Worm (Caenorhabditis elegans) whole organism, young adult: ENCODE measurements around the gene Y36E3A.2.
A peak's percentile ranks its signal among the peaks of the same experiment; 100 is the strongest.

Source experiments
- B0261.1 ChIP-seq: sonication (generic microtip); optimal IDR thresholded peaks from 2 replicates; lab custom pipeline; 2016; ENCODE audit warnings: mild to moderate bottlenecking, missing genetic modification characterization, moderate library complexity, missing compliant biosample characterization
- D2030.7 ChIP-seq: fragments of 200-800 bp; sonication (Bioruptor generic); IDR thresholded peaks from 2 replicates; pipeline ENCODE4 v1.3.6; 2022; ENCODE audit warnings: missing genetic modification reagents, missing genetic modification characterization, missing compliant biosample characterization
- F33H1.4 ChIP-seq: fragments of 200-800 bp; sonication (Bioruptor generic); IDR thresholded peaks from 2 replicates; pipeline ENCODE4 v1.3.6; 2022; ENCODE audit warnings: missing genetic modification reagents, missing genetic modification characterization, missing compliant biosample characterization
- F52B5.7 ChIP-seq: sonication (generic microtip); optimal IDR thresholded peaks from 2 replicates; lab custom pipeline; 2016; ENCODE audit warnings: mild to moderate bottlenecking, missing genetic modification characterization, missing compliant biosample characterization
- F57A8.1 ChIP-seq: fragments of 200-800 bp; sonication (Bioruptor generic); optimal IDR thresholded peaks from 2 replicates; lab custom pipeline; 2018; ENCODE audit warnings: mild to moderate bottlenecking, missing genetic modification characterization, moderate library complexity, missing compliant biosample characterization
- F57C9.4 ChIP-seq: sonication (generic microtip); optimal IDR thresholded peaks from 2 replicates; lab custom pipeline; 2017; ENCODE audit warnings: mild to moderate bottlenecking, missing genetic modification characterization, missing compliant biosample characterization
- Y53F4B.3 ChIP-seq: fragments of 200-800 bp; sonication (Bioruptor generic); IDR thresholded peaks from 2 replicates; pipeline ENCODE4 v1.3.6; 2022; ENCODE audit warnings: missing genetic modification reagents, missing genetic modification characterization, missing compliant biosample characterization
- Y56A3A.18 ChIP-seq: fragments of 200-800 bp; sonication (Bioruptor generic); IDR thresholded peaks from 2 replicates; pipeline ENCODE4 v1.3.6; 2022; ENCODE audit warnings: missing genetic modification reagents, missing genetic modification characterization, missing compliant biosample characterization
- ZK185.1 ChIP-seq: sonication (generic microtip); optimal IDR thresholded peaks from 2 replicates; lab custom pipeline; 2016; ENCODE audit warnings: mild to moderate bottlenecking, missing genetic modification characterization, missing compliant biosample characterization; ENCODE audit not compliant: poor library complexity, severe bottlenecking
- akir-1 ChIP-seq: fragments of 200-800 bp; sonication (Bioruptor generic); optimal IDR thresholded peaks from 2 replicates; lab custom pipeline; 2018; ENCODE audit warnings: mild to moderate bottlenecking, missing genetic modification characterization, moderate library complexity, missing compliant biosample characterization
- aptf-3 ChIP-seq: fragments of 200-800 bp; sonication (Bioruptor generic); IDR thresholded peaks from 2 replicates; pipeline ENCODE4 v1.3.6; 2022; ENCODE audit warnings: missing genetic modification characterization, missing compliant biosample characterization
- athp-1 ChIP-seq: sonication (generic microtip); optimal IDR thresholded peaks from 2 replicates; lab custom pipeline; 2017; ENCODE audit warnings: mild to moderate bottlenecking, missing genetic modification characterization, missing compliant biosample characterization
- attf-5 ChIP-seq: fragments of 200-800 bp; sonication (Bioruptor generic); optimal IDR thresholded peaks from 2 replicates; lab custom pipeline; 2018; ENCODE audit warnings: mild to moderate bottlenecking, missing genetic modification characterization, missing compliant biosample characterization
- ceh-40 ChIP-seq: fragments of 200-800 bp; sonication (Bioruptor generic); IDR thresholded peaks from 2 replicates; pipeline ENCODE4 v1.3.6; 2022; ENCODE audit warnings: missing genetic modification characterization, missing compliant biosample characterization
- ceh-79 ChIP-seq: sonication (generic microtip); optimal IDR thresholded peaks from 2 replicates; lab custom pipeline; 2017; ENCODE audit warnings: mild to moderate bottlenecking, missing genetic modification characterization, missing compliant biosample characterization
- die-1 ChIP-seq: sonication (generic microtip); optimal IDR thresholded peaks from 2 replicates; lab custom pipeline; 2016; ENCODE audit warnings: missing genotype, mild to moderate bottlenecking, missing genetic modification characterization, missing compliant biosample characterization
- dox-1 ChIP-seq: fragments of 200-800 bp; sonication (Bioruptor generic); IDR thresholded peaks from 2 replicates; pipeline ENCODE4 v1.3.6; 2022; ENCODE audit warnings: missing genetic modification reagents, missing genetic modification characterization, missing compliant biosample characterization
- egl-44 ChIP-seq: fragments of 200-800 bp; sonication (Bioruptor generic); IDR thresholded peaks from 2 replicates; pipeline ENCODE4 v1.3.6; 2022; ENCODE audit warnings: missing genetic modification reagents, missing genetic modification characterization, missing compliant biosample characterization
- ekl-4 ChIP-seq: fragments of 200-800 bp; sonication (Bioruptor generic); IDR thresholded peaks from 2 replicates; pipeline ENCODE4 v1.3.6; 2022; ENCODE audit warnings: missing genetic modification reagents, missing genetic modification characterization, missing compliant biosample characterization
- fkh-3 ChIP-seq: sonication (generic microtip); optimal IDR thresholded peaks from 2 replicates; lab custom pipeline; 2016; ENCODE audit warnings: mild to moderate bottlenecking, missing genetic modification characterization, missing compliant biosample characterization
- gei-17 ChIP-seq: fragments of 200-800 bp; sonication (Bioruptor generic); optimal IDR thresholded peaks from 2 replicates; lab custom pipeline; 2018; ENCODE audit warnings: mild to moderate bottlenecking, missing genetic modification characterization, missing compliant biosample characterization
- him-1 ChIP-seq: sonication (generic microtip); optimal IDR thresholded peaks from 2 replicates; lab custom pipeline; 2016; ENCODE audit warnings: missing genotype, missing genetic modification reagents, missing genetic modification characterization, missing compliant biosample characterization
- hlh-12 ChIP-seq: sonication (generic microtip); optimal IDR thresholded peaks from 2 replicates; lab custom pipeline; 2016; ENCODE audit warnings: missing genetic modification characterization, missing compliant biosample characterization
- hlh-26 ChIP-seq: fragments of 200-800 bp; sonication (Bioruptor generic); conservative IDR thresholded peaks from 2 replicates; pipeline ENCODE4 v1.3.6; 2022; ENCODE audit warnings: missing genetic modification reagents, missing genetic modification characterization, missing compliant biosample characterization
- hmg-1.2 ChIP-seq: fragments of 200-800 bp; sonication (Bioruptor generic); IDR thresholded peaks from 2 replicates; pipeline ENCODE4 v1.3.6; 2022; ENCODE audit warnings: missing genetic modification reagents, missing genetic modification characterization, missing compliant biosample characterization
- hmg-20 ChIP-seq: fragments of 200-800 bp; sonication (Bioruptor generic); IDR thresholded peaks from 2 replicates; pipeline ENCODE4 v1.3.6; 2022; ENCODE audit warnings: missing genetic modification reagents, missing genetic modification characterization, missing compliant biosample characterization
- hsf-1 ChIP-seq: fragments of 200-800 bp; sonication (Bioruptor generic); IDR thresholded peaks from 2 replicates; pipeline ENCODE4 v1.3.6; 2022; ENCODE audit warnings: missing genetic modification reagents, missing genetic modification characterization, missing compliant biosample characterization
- lag-1 ChIP-seq: fragments of 200-800 bp; sonication (Bioruptor generic); IDR thresholded peaks from 2 replicates; pipeline ENCODE4 v1.3.6; 2022; ENCODE audit warnings: missing genetic modification reagents, missing genetic modification characterization, missing compliant biosample characterization
- lin-26 ChIP-seq: fragments of 200-800 bp; sonication (Bioruptor generic); IDR thresholded peaks from 2 replicates; pipeline ENCODE4 v1.3.6; 2022; ENCODE audit warnings: missing genetic modification reagents, missing genetic modification characterization, missing compliant biosample characterization
- lin-40 ChIP-seq: sonication (generic microtip); optimal IDR thresholded peaks from 2 replicates; lab custom pipeline; 2016; ENCODE audit warnings: missing genetic modification characterization, mild to moderate bottlenecking, missing compliant biosample characterization, missing genotype, missing genetic modification reagents
- lin-54 ChIP-seq: fragments of 200-800 bp; sonication (Bioruptor generic); optimal IDR thresholded peaks from 2 replicates; lab custom pipeline; 2018; ENCODE audit warnings: mild to moderate bottlenecking, missing genetic modification characterization, missing compliant biosample characterization
- madf-6 ChIP-seq: fragments of 200-800 bp; sonication (Bioruptor generic); IDR thresholded peaks from 2 replicates; pipeline ENCODE4 v1.3.6; 2022; ENCODE audit warnings: missing genetic modification reagents, missing genetic modification characterization, missing compliant biosample characterization
- mes-4 ChIP-seq: sonication (generic microtip); optimal IDR thresholded peaks from 2 replicates; lab custom pipeline; 2016; ENCODE audit warnings: missing genotype, missing genetic modification characterization, missing compliant biosample characterization
- mxl-1 ChIP-seq: sonication (generic microtip); optimal IDR thresholded peaks from 2 replicates; lab custom pipeline; 2016; ENCODE audit warnings: missing genetic modification characterization, missing compliant biosample characterization
- nfya-2 ChIP-seq: fragments of 200-800 bp; sonication (Bioruptor generic); IDR thresholded peaks from 2 replicates; pipeline ENCODE4 v1.3.6; 2022; ENCODE audit warnings: missing genetic modification reagents, missing genetic modification characterization, missing compliant biosample characterization
- nhr-120 ChIP-seq: fragments of 200-800 bp; sonication (Bioruptor generic); IDR thresholded peaks from 2 replicates; pipeline ENCODE4 v1.3.6; 2022; ENCODE audit warnings: missing genetic modification characterization, missing compliant biosample characterization
- nhr-90 ChIP-seq: sonication (generic microtip); optimal IDR thresholded peaks from 2 replicates; lab custom pipeline; 2016; ENCODE audit warnings: missing genotype, mild to moderate bottlenecking, missing genetic modification characterization, missing compliant biosample characterization
- rcor-1 ChIP-seq: fragments of 200-800 bp; sonication (Bioruptor generic); IDR thresholded peaks from 2 replicates; pipeline ENCODE4 v1.3.6; 2022; ENCODE audit warnings: missing genetic modification reagents, missing genetic modification characterization, missing compliant biosample characterization
- rec-8 ChIP-seq, 2 experiments: sonication (generic microtip); optimal IDR thresholded peaks; 2 replicates each; lab custom pipeline; 2016; ENCODE audit warnings: mild to moderate bottlenecking in 2 of 2, missing genetic modification characterization in 2 of 2, missing genetic modification reagents in 2 of 2, missing genotype in 2 of 2, missing biosample characterization in 1 of 2, missing compliant biosample characterization in 1 of 2, moderate library complexity in 1 of 2
- rpc-1 ChIP-seq, 2 experiments: fragments of 150-350 bp in 1 of 2; sonication (generic microtip) in 1 of 2; optimal IDR thresholded peaks; 2 replicates each; lab custom pipeline; 2014 to 2018; ENCODE audit warnings: missing biosample characterization in 1 of 2, missing genetic modification characterization in 1 of 2, missing genetic modification reagents in 1 of 2, missing genotype in 1 of 2
- snpc-1.1 ChIP-seq: sonication (generic microtip); optimal IDR thresholded peaks from 2 replicates; lab custom pipeline; 2017; ENCODE audit warnings: missing genetic modification characterization, mild to moderate bottlenecking, missing compliant biosample characterization, antibody characterized with exemption, moderate library complexity, missing genotype, missing genetic modification reagents; ENCODE audit not compliant: insufficient read depth
- somi-1 ChIP-seq: fragments of 200-800 bp; sonication (Bioruptor generic); optimal IDR thresholded peaks from 2 replicates; lab custom pipeline; 2018; ENCODE audit warnings: mild to moderate bottlenecking, missing genetic modification characterization, missing compliant biosample characterization
- tlf-1 ChIP-seq: fragments of 200-800 bp; sonication (Bioruptor generic); optimal IDR thresholded peaks from 2 replicates; lab custom pipeline; 2018; ENCODE audit warnings: mild to moderate bottlenecking, missing genetic modification characterization, missing compliant biosample characterization
- zfh-2 ChIP-seq: fragments of 200-800 bp; sonication (Bioruptor generic); conservative IDR thresholded peaks from 2 replicates; pipeline ENCODE4 v1.3.6; 2022; ENCODE audit warnings: missing genetic modification reagents, missing genetic modification characterization, missing compliant biosample characterization
- ztf-18 ChIP-seq: sonication (generic microtip); optimal IDR thresholded peaks from 2 replicates; lab custom pipeline; 2016; ENCODE audit warnings: missing genotype, mild to moderate bottlenecking, missing genetic modification characterization, missing compliant biosample characterization
- ztf-25 ChIP-seq: fragments of 200-800 bp; sonication (Bioruptor generic); IDR thresholded peaks from 2 replicates; pipeline ENCODE4 v1.3.6; 2022; ENCODE audit warnings: missing genetic modification reagents, missing genetic modification characterization, missing compliant biosample characterization
- ztf-26 ChIP-seq: sonication (generic microtip); optimal IDR thresholded peaks from 2 replicates; lab custom pipeline; 2017; ENCODE audit warnings: missing genetic modification characterization, missing compliant biosample characterization
- ztf-3 ChIP-seq: fragments of 200-800 bp; sonication (Bioruptor generic); optimal IDR thresholded peaks from 2 replicates; lab custom pipeline; 2018; ENCODE audit warnings: mild to moderate bottlenecking, missing genetic modification characterization, missing compliant biosample characterization

Y36E3A.2 gene

DNA sequence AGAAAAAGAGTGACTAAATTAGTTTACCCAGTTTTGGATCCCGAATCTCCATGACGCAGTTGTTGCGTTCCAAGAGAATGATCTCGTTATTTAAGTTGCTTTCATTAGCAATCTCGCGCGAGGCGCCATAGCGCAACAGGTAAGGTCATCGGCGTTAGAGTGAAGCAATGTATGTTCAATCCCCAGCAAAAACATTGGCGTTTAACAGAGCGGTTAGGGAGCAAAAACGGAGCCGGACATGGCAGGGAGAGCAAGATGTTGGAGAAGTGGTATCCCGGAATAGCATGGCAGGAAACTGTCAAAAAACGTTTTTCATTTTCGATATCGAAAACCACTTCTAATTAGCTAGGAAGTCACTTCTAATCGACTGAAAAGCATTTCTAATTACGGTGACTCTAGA lies 28.5 kb downstream of the Y36E3A.2 start:
- TF ChIP-seq ekl-4, result peak; percentile 31; the same call in 1 of the 2 replicates
- TF ChIP-seq nfya-2 (GFP tag; lab: Robert Waterston, UW), result no peak
- TF ChIP-seq tlf-1, result no peak
- peak; percentile 10 for TF ChIP-seq mxl-1 (tag; lab: Kevin White, UChicago)
- TF ChIP-seq mes-4 (tag; lab: Kevin White, UChicago), result peak; percentile 47
- peak; percentile 49 for TF ChIP-seq hmg-1.2 (GFP tag; lab: Robert Waterston, UW)
- no peak for TF ChIP-seq F57A8.1 (GFP tag; lab: Kevin White, UChicago)
- no peak for TF ChIP-seq hlh-26 (GFP tag; lab: Robert Waterston, UW)
- 0 out of 2 replicates have a peak, but pooled peaks have one; percentile 49 for TF ChIP-seq ztf-25 (GFP tag; lab: Robert Waterston, UW)
- TF ChIP-seq lin-40 (tag; lab: Kevin White, UChicago), result no peak
- TF ChIP-seq attf-5 (GFP tag; lab: Kevin White, UChicago), result peak; percentile 22
- TF ChIP-seq ztf-18 (tag; lab: Kevin White, UChicago), result peak; percentile 31
- no peak for TF ChIP-seq ztf-3 (GFP tag; lab: Kevin White, UChicago)
- no peak for TF ChIP-seq F57C9.4 (tag; lab: Kevin White, UChicago)
- peak; percentile 55; the same call in 1 of the 2 replicates for TF ChIP-seq rcor-1 (GFP tag; lab: Robert Waterston, UW)
- TF ChIP-seq rpc-1 (optimal IDR thresholded peaks at IDR 0.05; lab: Kevin White, UChicago), result peak; percentile 60
- TF ChIP-seq rpc-1 (tag; optimal IDR thresholded peaks at IDR 0.05; lab: Kevin White, UChicago), result peak; percentile 78
- peak; percentile 43 for TF ChIP-seq ZK185.1
- TF ChIP-seq Y56A3A.18, result peak; percentile 69; the same call in 1 of the 2 replicates
- TF ChIP-seq nhr-120, result no peak
- TF ChIP-seq rec-8 (tag; optimal IDR thresholded peaks at IDR 0.05; lab: Kevin White, UChicago), result peak in 1 of 2 experiments; percentile 67
- peak; percentile 21 for TF ChIP-seq F52B5.7 (tag; lab: Kevin White, UChicago)
- no peak for TF ChIP-seq zfh-2 (GFP tag; lab: Robert Waterston, UW)
- peak; percentile 23 for TF ChIP-seq nhr-90 (tag; lab: Kevin White, UChicago)
- TF ChIP-seq D2030.7 (GFP tag; lab: Robert Waterston, UW), result peak; percentile 80
- TF ChIP-seq egl-44 (GFP tag; lab: Robert Waterston, UW), result peak; percentile 67; the same call in 1 of the 2 replicates
- peak; percentile 43; the same call in 1 of the 2 replicates for TF ChIP-seq dox-1 (GFP tag; lab: Robert Waterston, UW)
- peak; percentile 65 for TF ChIP-seq madf-6 (GFP tag; lab: Robert Waterston, UW)
- TF ChIP-seq ceh-40 (GFP tag; lab: Robert Waterston, UW), result no peak
- TF ChIP-seq Y53F4B.3 (GFP tag; lab: Robert Waterston, UW), result 0 out of 2 replicates have a peak, but pooled peaks have one; percentile 28
- TF ChIP-seq hsf-1 (GFP tag; lab: Robert Waterston, UW), result 0 out of 2 replicates have a peak, but pooled peaks have one; percentile 51
- peak; percentile 57 for TF ChIP-seq him-1 (tag; lab: Kevin White, UChicago)
- 0 out of 2 replicates have a peak, but pooled peaks have one; percentile 26 for TF ChIP-seq aptf-3 (GFP tag; lab: Robert Waterston, UW)
- no peak for TF ChIP-seq akir-1 (GFP tag; lab: Kevin White, UChicago)
- TF ChIP-seq F33H1.4 (GFP tag; lab: Robert Waterston, UW), result peak; percentile 30; the same call in 1 of the 2 replicates
- no peak for TF ChIP-seq ceh-79 (tag; lab: Kevin White, UChicago)
- no peak for TF ChIP-seq snpc-1.1
- TF ChIP-seq lag-1 (GFP tag; lab: Robert Waterston, UW), result 0 out of 2 replicates have a peak, but pooled peaks have one; percentile 30
- TF ChIP-seq gei-17, result no peak
- TF ChIP-seq somi-1, result peak; percentile 2
- TF ChIP-seq lin-54 (GFP tag; lab: Kevin White, UChicago), result peak; percentile 16
- no peak for TF ChIP-seq hlh-12 (tag; lab: Kevin White, UChicago)
- TF ChIP-seq hmg-20 (GFP tag; lab: Robert Waterston, UW), result 0 out of 2 replicates have a peak, but pooled peaks have one; percentile 20
- peak; percentile 48 for TF ChIP-seq die-1 (tag; lab: Kevin White, UChicago)
- peak; percentile 67 for TF ChIP-seq B0261.1 (tag; lab: Kevin White, UChicago)
- no peak for TF ChIP-seq ztf-26
- peak; percentile 32 for TF ChIP-seq fkh-3 (tag; lab: Kevin White, UChicago)
- peak; percentile 17 for TF ChIP-seq athp-1 (tag; lab: Kevin White, UChicago)
- TF ChIP-seq lin-26, result peak; percentile 93
